Worm (Caenorhabditis elegans) whole organism, L1 larva: Measurements from ENCODE around the gene cec-1.

Source experiments
- C04F5.9 ChIP-seq: sonication (generic microtip); optimal IDR thresholded peaks from 2 replicates; lab custom pipeline; 2016; ENCODE audit warnings: missing genetic modification characterization, missing compliant biosample characterization
- F16B12.6 ChIP-seq: fragments of 150-350 bp; optimal IDR thresholded peaks from 2 replicates; lab custom pipeline; 2014; ENCODE audit warnings: missing biosample characterization, missing genetic modification characterization
- aha-1 ChIP-seq: fragments of 150-350 bp; optimal IDR thresholded peaks from 2 replicates; lab custom pipeline; 2014; ENCODE audit warnings: missing biosample characterization, missing genetic modification characterization
- alr-1 ChIP-seq: fragments of 200-800 bp; sonication (Bioruptor generic); optimal IDR thresholded peaks from 2 replicates; lab custom pipeline; 2018; ENCODE audit warnings: borderline replicate concordance, mild to moderate bottlenecking, missing genetic modification characterization, missing compliant biosample characterization
- ama-1 ChIP-seq: fragments of 150-350 bp; optimal IDR thresholded peaks from 2 replicates; lab custom pipeline; 2014
- ceh-63 ChIP-seq: fragments of 200-800 bp; sonication (Bioruptor generic); optimal IDR thresholded peaks from 2 replicates; lab custom pipeline; 2018; ENCODE audit warnings: mild to moderate bottlenecking, missing genetic modification characterization, missing compliant biosample characterization
- ceh-8 ChIP-seq: fragments of 200-800 bp; sonication (Bioruptor generic); optimal IDR thresholded peaks from 2 replicates; lab custom pipeline; 2018; ENCODE audit warnings: mild to moderate bottlenecking, missing genetic modification characterization, moderate library complexity, missing compliant biosample characterization
- ceh-82 ChIP-seq, 3 experiments: fragments of 150-350 bp in 1 of 3; sonication (generic microtip) in 2 of 3; optimal IDR thresholded peaks; 2 replicates each; lab custom pipeline; 2014 to 2017; ENCODE audit warnings: missing biosample characterization in 3 of 3, missing genetic modification characterization in 3 of 3
- ces-1 ChIP-seq: fragments of 150-350 bp; optimal IDR thresholded peaks from 2 replicates; lab custom pipeline; 2014; ENCODE audit warnings: missing biosample characterization, missing genetic modification reagents, missing genetic modification characterization
- dsc-1 ChIP-seq: sonication (generic microtip); optimal IDR thresholded peaks from 2 replicates; lab custom pipeline; 2016; ENCODE audit warnings: mild to moderate bottlenecking, missing genetic modification characterization, missing compliant biosample characterization
- egl-13 ChIP-seq: sonication (generic microtip); optimal IDR thresholded peaks from 2 replicates; lab custom pipeline; 2016; ENCODE audit warnings: missing genotype, missing genetic modification reagents, missing genetic modification characterization, missing compliant biosample characterization
- elt-2 ChIP-seq: sonication (generic microtip); optimal IDR thresholded peaks from 2 replicates; lab custom pipeline; 2016; ENCODE audit warnings: missing genetic modification characterization, mild to moderate bottlenecking, inconsistent platforms, missing compliant biosample characterization, missing genetic modification reagents
- ets-5 ChIP-seq: fragments of 200-800 bp; sonication (Bioruptor generic); IDR thresholded peaks from 2 replicates; pipeline ENCODE4 v1.3.6; 2022; ENCODE audit warnings: missing genetic modification characterization, missing compliant biosample characterization
- fkh-10 ChIP-seq: sonication (generic microtip); optimal IDR thresholded peaks from 2 replicates; lab custom pipeline; 2017; ENCODE audit warnings: missing biosample characterization, missing genetic modification reagents, missing genetic modification characterization
- fkh-4 ChIP-seq: sonication (generic microtip); optimal IDR thresholded peaks from 2 replicates; lab custom pipeline; 2016; ENCODE audit warnings: missing compliant biosample characterization, missing genetic modification characterization, borderline replicate concordance
- fkh-8 ChIP-seq: sonication (generic microtip); optimal IDR thresholded peaks from 2 replicates; lab custom pipeline; 2016; ENCODE audit warnings: mild to moderate bottlenecking, missing genetic modification characterization, missing compliant biosample characterization
- fos-1 ChIP-seq: fragments of 150-350 bp; optimal IDR thresholded peaks from 2 replicates; lab custom pipeline; 2014; ENCODE audit warnings: missing biosample characterization, missing genetic modification characterization
- hlh-17 ChIP-seq: fragments of 200-800 bp; sonication (Bioruptor generic); optimal IDR thresholded peaks from 2 replicates; lab custom pipeline; 2018; ENCODE audit warnings: missing genetic modification characterization, mild to moderate bottlenecking, missing compliant biosample characterization, moderate library complexity, borderline replicate concordance
- hpl-2 ChIP-seq: fragments of 150-350 bp; optimal IDR thresholded peaks from 2 replicates; lab custom pipeline; 2014; ENCODE audit warnings: missing biosample characterization, missing genetic modification reagents, missing genetic modification characterization
- jun-1 ChIP-seq: fragments of 150-350 bp; optimal IDR thresholded peaks from 2 replicates; lab custom pipeline; 2014; ENCODE audit warnings: missing biosample characterization, missing genetic modification reagents, missing genetic modification characterization
- lin-15B ChIP-seq: fragments of 150-350 bp; sonication (generic microtip); optimal IDR thresholded peaks from 3 replicates; lab custom pipeline; 2014; ENCODE audit warnings: missing biosample characterization, missing genetic modification characterization
- lin-39 ChIP-seq: fragments of 150-350 bp; optimal IDR thresholded peaks from 2 replicates; lab custom pipeline; 2014; ENCODE audit warnings: missing biosample characterization, missing genetic modification reagents, missing genetic modification characterization
- mef-2 ChIP-seq: fragments of 150-350 bp; optimal IDR thresholded peaks from 2 replicates; lab custom pipeline; 2014; ENCODE audit warnings: missing biosample characterization, missing genetic modification characterization
- nhr-12 ChIP-seq: sonication (generic microtip); optimal IDR thresholded peaks from 2 replicates; lab custom pipeline; 2017; ENCODE audit warnings: missing biosample characterization, missing genetic modification characterization
- nhr-20 ChIP-seq: sonication (generic microtip); optimal IDR thresholded peaks from 2 replicates; lab custom pipeline; 2016; ENCODE audit warnings: mild to moderate bottlenecking, missing genetic modification characterization, missing compliant biosample characterization
- nhr-237 ChIP-seq: fragments of 150-350 bp; optimal IDR thresholded peaks from 2 replicates; lab custom pipeline; 2014; ENCODE audit warnings: missing biosample characterization, missing genetic modification characterization
- nhr-28 ChIP-seq: fragments of 150-350 bp; optimal IDR thresholded peaks from 2 replicates; lab custom pipeline; 2014; ENCODE audit warnings: missing biosample characterization, missing genetic modification characterization
- nhr-47 ChIP-seq: sonication (generic microtip); optimal IDR thresholded peaks from 2 replicates; lab custom pipeline; 2016; ENCODE audit warnings: mild to moderate bottlenecking, missing genetic modification characterization, moderate library complexity, missing compliant biosample characterization
- nhr-71 ChIP-seq: sonication (generic microtip); optimal IDR thresholded peaks from 2 replicates; lab custom pipeline; 2016; ENCODE audit warnings: mild to moderate bottlenecking, missing genetic modification characterization, moderate library complexity, missing compliant biosample characterization
- nhr-76 ChIP-seq: sonication (generic microtip); optimal IDR thresholded peaks from 2 replicates; lab custom pipeline; 2017; ENCODE audit warnings: missing biosample characterization, missing genetic modification characterization
- nhr-85 ChIP-seq: sonication (generic microtip); peaks from one replicate; lab custom pipeline; 2016; ENCODE audit warnings: missing genetic modification characterization, inconsistent platforms, missing compliant biosample characterization
- nhr-90 ChIP-seq: sonication (generic microtip); optimal IDR thresholded peaks from 2 replicates; lab custom pipeline; 2016; ENCODE audit warnings: mild to moderate bottlenecking, missing genetic modification characterization, missing compliant biosample characterization; ENCODE audit not compliant: poor library complexity
- pag-3 ChIP-seq: sonication (generic microtip); optimal IDR thresholded peaks from 2 replicates; lab custom pipeline; 2017; ENCODE audit warnings: missing genetic modification characterization, mild to moderate bottlenecking, missing compliant biosample characterization, antibody characterized with exemption, borderline replicate concordance; ENCODE audit not compliant: insufficient read depth
- rnt-1 ChIP-seq: sonication (generic microtip); optimal IDR thresholded peaks from 2 replicates; lab custom pipeline; 2016; ENCODE audit warnings: mild to moderate bottlenecking, missing genetic modification characterization, moderate library complexity, missing compliant biosample characterization
- snpc-4 ChIP-seq: fragments of 150-350 bp; optimal IDR thresholded peaks from 2 replicates; lab custom pipeline; 2014; ENCODE audit warnings: missing biosample characterization, missing genetic modification characterization
- snu-23 ChIP-seq: sonication (generic microtip); optimal IDR thresholded peaks from 2 replicates; lab custom pipeline; 2016; ENCODE audit warnings: missing genetic modification characterization, missing compliant biosample characterization
- sptf-1 ChIP-seq: fragments of 150-350 bp; optimal IDR thresholded peaks from 2 replicates; lab custom pipeline; 2014; ENCODE audit warnings: missing biosample characterization, missing genetic modification characterization
- swsn-7 ChIP-seq: sonication (generic microtip); optimal IDR thresholded peaks from 2 replicates; lab custom pipeline; 2016; ENCODE audit warnings: missing genetic modification characterization, missing compliant biosample characterization
- tbx-2 ChIP-seq: sonication (generic microtip); optimal IDR thresholded peaks from 2 replicates; lab custom pipeline; 2016; ENCODE audit warnings: missing genetic modification characterization, missing compliant biosample characterization
- tlp-1 ChIP-seq: fragments of 150-350 bp; optimal IDR thresholded peaks from 2 replicates; lab custom pipeline; 2014; ENCODE audit warnings: missing biosample characterization, missing genetic modification characterization
- unc-130 ChIP-seq: fragments of 150-350 bp; optimal IDR thresholded peaks from 2 replicates; lab custom pipeline; 2017; ENCODE audit warnings: missing biosample characterization, missing genetic modification characterization, inconsistent platforms
- unc-86 ChIP-seq: sonication (generic microtip); optimal IDR thresholded peaks from 2 replicates; lab custom pipeline; 2016; ENCODE audit warnings: missing genetic modification characterization, missing compliant biosample characterization
- vab-15 ChIP-seq: sonication (generic microtip); optimal IDR thresholded peaks from 2 replicates; lab custom pipeline; 2017; ENCODE audit warnings: missing genotype, mild to moderate bottlenecking, missing genetic modification characterization, missing compliant biosample characterization
- xbp-1 ChIP-seq: sonication (generic microtip); optimal IDR thresholded peaks from 2 replicates; lab custom pipeline; 2016; ENCODE audit warnings: missing genetic modification characterization, missing compliant biosample characterization
- zag-1 ChIP-seq: fragments of 150-350 bp; optimal IDR thresholded peaks from 2 replicates; lab custom pipeline; 2014; ENCODE audit warnings: missing biosample characterization, missing genetic modification characterization
- zip-4 ChIP-seq: fragments of 200-800 bp; sonication (Bioruptor generic); optimal IDR thresholded peaks from 2 replicates; lab custom pipeline; 2018; ENCODE audit warnings: mild to moderate bottlenecking, missing genetic modification characterization, moderate library complexity, missing compliant biosample characterization
- ztf-11 ChIP-seq, 2 experiments: sonication (generic microtip); optimal IDR thresholded peaks; 2 replicates each; lab custom pipeline; 2016 to 2017; ENCODE audit warnings: missing genetic modification characterization in 2 of 2, missing biosample characterization in 1 of 2, missing compliant biosample characterization in 1 of 2
- ztf-4 ChIP-seq: fragments of 150-350 bp; optimal IDR thresholded peaks from 2 replicates; lab custom pipeline; 2014; ENCODE audit warnings: missing biosample characterization, missing genetic modification characterization

The cec-1 gene

ce11 chrIII:8417192-8417967 lies 8.8 kb upstream of the cec-1 start (continued):
- TF ChIP-seq nhr-237 (tag; lab: Kevin White, UChicago) (peak; percentile 88), nhr-20 (tag; lab: Kevin White, UChicago) (peak; percentile 95), ama-1 (lab: Kevin White, UChicago) (no peak), snpc-4 (tag; lab: Kevin White, UChicago) (peak; percentile 64), nhr-28 (tag; lab: Kevin White, UChicago) (no peak), pag-3 (tag; lab: Kevin White, UChicago) (no peak), ztf-11 (tag; optimal IDR thresholded peaks at IDR 0.05; lab: Kevin White, UChicago) (peak in 1 of 2 experiments; percentile 84), hpl-2 (peak; percentile 68), alr-1 (tag; lab: Kevin White, UChicago) (no peak), tlp-1 (tag; lab: Kevin White, UChicago) (no peak), fkh-8 (tag; lab: Kevin White, UChicago) (peak; percentile 92), sptf-1 (tag; lab: Kevin White, UChicago) (no peak), lin-39 (tag; lab: Kevin White, UChicago) (peak; percentile 84), ztf-4 (tag; lab: Kevin White, UChicago) (peak; percentile 97), nhr-71 (tag; lab: Kevin White, UChicago) (peak; percentile 98), swsn-7 (tag; lab: Kevin White, UChicago) (peak; percentile 96), zag-1 (tag; lab: Kevin White, UChicago) (peak; percentile 89), mef-2 (tag; lab: Kevin White, UChicago) (peak; percentile 40), egl-13 (tag; lab: Kevin White, UChicago) (peak; percentile 92), rnt-1 (tag; lab: Kevin White, UChicago) (peak; percentile 84), aha-1 (tag; lab: Kevin White, UChicago) (peak; percentile 75), ceh-63 (peak; percentile 49), unc-86 (tag; lab: Kevin White, UChicago) (peak; percentile 96), lin-15B (tag; lab: Kevin White, UChicago) (peak; percentile 65), ets-5 (GFP tag; lab: Robert Waterston, UW) (no peak), nhr-90 (peak; percentile 87), jun-1 (tag; lab: Kevin White, UChicago) (peak; percentile 87), nhr-76 (peak; percentile 28), fkh-10 (GFP tag; lab: Kevin White, UChicago) (peak; percentile 89), zip-4 (peak; percentile 81), unc-130 (tag; lab: Kevin White, UChicago) (no peak), fos-1 (peak; percentile 89), hlh-17 (GFP tag; lab: Kevin White, UChicago) (no peak), nhr-47 (tag; lab: Kevin White, UChicago) (peak; percentile 95)

ce11 chrIII:8417968-8418267 lies 8.2 kb upstream of the cec-1 start, which contains the start of gene sor-1:
Gene sor-1, plus strand, starts transcription at chrIII:8418168.
- TF ChIP-seq ztf-4 (tag; lab: Kevin White, UChicago) (no peak), unc-130 (tag; lab: Kevin White, UChicago) (no peak), elt-2 (tag; lab: Kevin White, UChicago) (no peak), lin-39 (tag; lab: Kevin White, UChicago) (no peak), dsc-1 (no peak), F16B12.6 (tag; lab: Kevin White, UChicago) (no peak)

- TF ChIP-seq nhr-12 (tag; lab: Kevin White, UChicago) (no peak), ets-5 (GFP tag; lab: Robert Waterston, UW) (no peak), fkh-4 (no peak), ceh-82 (tag; optimal IDR thresholded peaks at IDR 0.05; lab: Kevin White, UChicago) (peak in 2 of 3 experiments; percentile 17 to 54), tbx-2 (peak; percentile 70), xbp-1 (peak; percentile 62), jun-1 (tag; lab: Kevin White, UChicago) (peak; percentile 47), ceh-8 (GFP tag; lab: Kevin White, UChicago) (no peak), fkh-10 (GFP tag; lab: Kevin White, UChicago) (no peak), mef-2 (tag; lab: Kevin White, UChicago) (no peak), vab-15 (tag; lab: Kevin White, UChicago) (no peak), ztf-4 (tag; lab: Kevin White, UChicago) (peak; percentile 13), aha-1 (tag; lab: Kevin White, UChicago) (no peak), nhr-85 (peak; percentile 60), C04F5.9 (tag; lab: Kevin White, UChicago) (peak; percentile 12), lin-15B (tag; lab: Kevin White, UChicago) (no peak), pag-3 (tag; lab: Kevin White, UChicago) (no peak), snu-23 (peak; percentile 89), ces-1 (GFP tag; lab: Kevin White, UChicago) (no peak)
These were observed 1.1 kb upstream of the cec-1 start for ce11 chrIII:8425076-8425475.
